Fruit fly (Drosophila melanogaster) whole organism, embryonic: ENCODE results near the gene hd.

Experiments
- Atf3 ChIP-seq: fragments of 200-800 bp; sonication (Bioruptor generic); optimal IDR thresholded peaks from 3 replicates; lab custom pipeline; 2016; ENCODE audit warnings: missing biosample characterization, missing genetic modification characterization
- B-H1 ChIP-seq: fragments of 200-800 bp; sonication (Bioruptor generic); IDR thresholded peaks from 3 replicates; pipeline ENCODE4 v1.3.6; 2022; ENCODE audit warnings: missing biosample characterization, missing genetic modification characterization
- BEAF-32 ChIP-seq: fragments of 200-800 bp; sonication (Bioruptor generic); optimal IDR thresholded peaks from 3 replicates; lab custom pipeline; 2017; ENCODE audit warnings: missing biosample characterization, missing genetic modification characterization, mild to moderate bottlenecking, moderate library complexity, missing genetic modification reagents
- Bteb2 ChIP-seq: fragments of 200-800 bp; sonication (Bioruptor generic); optimal IDR thresholded peaks from 2 replicates; lab custom pipeline; 2016; ENCODE audit warnings: missing biosample characterization, missing genetic modification characterization
- CG10321 ChIP-seq: fragments of 200-800 bp; sonication (Bioruptor generic); IDR thresholded peaks from 2 replicates; pipeline ENCODE4 v1.3.6; 2022; ENCODE audit warnings: missing biosample characterization, missing genetic modification characterization
- CG10565 ChIP-seq: fragments of 200-800 bp; sonication (Bioruptor generic); optimal IDR thresholded peaks from 3 replicates; lab custom pipeline; 2016; ENCODE audit warnings: missing biosample characterization, mild to moderate bottlenecking, missing genetic modification characterization
- CG11723 ChIP-seq: fragments of 200-800 bp; sonication (Bioruptor generic); optimal IDR thresholded peaks from 2 replicates; lab custom pipeline; 2017; ENCODE audit warnings: missing biosample characterization, mild to moderate bottlenecking, missing genetic modification characterization
- CG12071 ChIP-seq: fragments of 200-800 bp; sonication (Bioruptor generic); optimal IDR thresholded peaks from 3 replicates; lab custom pipeline; 2018; ENCODE audit warnings: missing biosample characterization, mild to moderate bottlenecking, missing genetic modification characterization
- CG12236 ChIP-seq: fragments of 200-800 bp; sonication (Bioruptor generic); optimal IDR thresholded peaks from 2 replicates; lab custom pipeline; 2016; ENCODE audit warnings: missing biosample characterization, missing genetic modification characterization
- CG1603 ChIP-seq: fragments of 200-800 bp; sonication (Bioruptor generic); optimal IDR thresholded peaks from 2 replicates; lab custom pipeline; 2019; ENCODE audit warnings: missing biosample characterization, mild to moderate bottlenecking, missing genetic modification characterization, moderate library complexity
- CG17912 ChIP-seq: fragments of 200-800 bp; sonication (Bioruptor generic); optimal IDR thresholded peaks from 2 replicates; lab custom pipeline; 2018; ENCODE audit warnings: missing biosample characterization, mild to moderate bottlenecking, missing genetic modification characterization
- CG18599 ChIP-seq: fragments of 200-800 bp; sonication (Bioruptor generic); optimal IDR thresholded peaks from 3 replicates; lab custom pipeline; 2017; ENCODE audit warnings: missing biosample characterization, missing genetic modification characterization, mild to moderate bottlenecking, moderate library complexity, missing genetic modification reagents
- CG18764 ChIP-seq: fragments of 200-800 bp; sonication (Bioruptor generic); optimal IDR thresholded peaks from 3 replicates; lab custom pipeline; 2016; ENCODE audit warnings: missing biosample characterization, missing genetic modification characterization
- CG2712 ChIP-seq: fragments of 200-800 bp; optimal IDR thresholded peaks from 3 replicates; lab custom pipeline; 2019; ENCODE audit warnings: missing biosample characterization, mild to moderate bottlenecking, missing genetic modification characterization, moderate library complexity
- CG31441 ChIP-seq: fragments of 200-800 bp; sonication (Bioruptor generic); IDR thresholded peaks from 2 replicates; pipeline ENCODE4 v1.3.6; 2022; ENCODE audit warnings: missing biosample characterization, missing genetic modification characterization
- CG3281 ChIP-seq: fragments of 200-800 bp; sonication (Bioruptor generic); optimal IDR thresholded peaks from 3 replicates; lab custom pipeline; 2017; ENCODE audit warnings: missing biosample characterization, mild to moderate bottlenecking, missing genetic modification characterization
- CG3847 ChIP-seq: fragments of 200-800 bp; sonication (Bioruptor generic); IDR thresholded peaks from 2 replicates; pipeline ENCODE4 v1.3.6; 2022; ENCODE audit warnings: missing biosample characterization, missing genetic modification characterization
- CG4360 ChIP-seq: fragments of 200-800 bp; sonication (Bioruptor generic); IDR thresholded peaks from 2 replicates; pipeline ENCODE4 v1.3.6; 2022; ENCODE audit warnings: missing biosample characterization, missing genetic modification characterization
- CG4617 ChIP-seq: fragments of 200-800 bp; sonication (Bioruptor generic); optimal IDR thresholded peaks from 3 replicates; lab custom pipeline; 2016; ENCODE audit warnings: missing biosample characterization, missing genetic modification characterization, borderline replicate concordance
- CG6689 ChIP-seq: fragments of 200-800 bp; sonication (Bioruptor generic); IDR thresholded peaks from 2 replicates; pipeline ENCODE4 v1.3.6; 2022; ENCODE audit warnings: missing biosample characterization, missing genetic modification characterization
- CG6854 ChIP-seq: fragments of 200-800 bp; sonication (Bioruptor generic); optimal IDR thresholded peaks from 3 replicates; lab custom pipeline; 2017; ENCODE audit warnings: missing biosample characterization, mild to moderate bottlenecking, missing genetic modification characterization
- CG7987 ChIP-seq: fragments of 200-800 bp; sonication (Bioruptor generic); optimal IDR thresholded peaks from 2 replicates; lab custom pipeline; 2018; ENCODE audit warnings: missing biosample characterization, mild to moderate bottlenecking, missing genetic modification characterization, moderate library complexity
- CG9437 ChIP-seq: fragments of 200-800 bp; sonication (Bioruptor generic); optimal IDR thresholded peaks from 2 replicates; lab custom pipeline; 2018; ENCODE audit warnings: missing biosample characterization, mild to moderate bottlenecking, missing genetic modification characterization
- CG9797 ChIP-seq: fragments of 200-800 bp; sonication (Bioruptor generic); optimal IDR thresholded peaks from 3 replicates; lab custom pipeline; 2018; ENCODE audit warnings: missing biosample characterization, mild to moderate bottlenecking, missing genetic modification characterization
- Chrac-16 ChIP-seq: fragments of 200-800 bp; sonication (Bioruptor generic); optimal IDR thresholded peaks from 3 replicates; lab custom pipeline; 2016; ENCODE audit warnings: missing biosample characterization, missing genetic modification characterization
- CrebB ChIP-seq: fragments of 200-800 bp; sonication (Bioruptor generic); optimal IDR thresholded peaks from 3 replicates; lab custom pipeline; 2018; ENCODE audit warnings: missing biosample characterization, mild to moderate bottlenecking, missing genetic modification characterization
- Dp ChIP-seq: fragments of 200-800 bp; sonication (Bioruptor generic); optimal IDR thresholded peaks from 2 replicates; lab custom pipeline; 2018; ENCODE audit warnings: missing biosample characterization, mild to moderate bottlenecking, missing genetic modification characterization, moderate library complexity
- GATAe ChIP-seq: fragments of 200-800 bp; sonication (Bioruptor generic); conservative IDR thresholded peaks from 2 replicates; pipeline ENCODE4 v1.3.6; 2022; ENCODE audit warnings: missing biosample characterization, missing genetic modification characterization
- Gsc ChIP-seq: fragments of 200-800 bp; sonication (Bioruptor generic); IDR thresholded peaks from 2 replicates; pipeline ENCODE4 v1.3.6; 2022; ENCODE audit warnings: missing biosample characterization, missing genetic modification characterization
- HLHmδ ChIP-seq: fragments of 200-800 bp; sonication (Bioruptor generic); optimal IDR thresholded peaks from 2 replicates; lab custom pipeline; 2018; ENCODE audit warnings: missing biosample characterization, mild to moderate bottlenecking, missing genetic modification characterization, moderate library complexity
- Hmr ChIP-seq: fragments of 200-800 bp; sonication (Bioruptor generic); optimal IDR thresholded peaks from 3 replicates; lab custom pipeline; 2017; ENCODE audit warnings: mild to moderate bottlenecking, missing biosample characterization, missing genetic modification reagents, missing genetic modification characterization
- Hr51 ChIP-seq, 2 experiments: fragments of 200-800 bp; sonication (Bioruptor generic); optimal IDR thresholded peaks; 2 replicates in 1 of 2; 3 replicates in 1 of 2; lab custom pipeline; 2016 to 2018; ENCODE audit warnings: missing biosample characterization in 2 of 2, missing genetic modification characterization in 2 of 2, mild to moderate bottlenecking in 1 of 2, moderate library complexity in 1 of 2
- Lhr ChIP-seq: fragments of 200-800 bp; sonication (Bioruptor generic); optimal IDR thresholded peaks from 3 replicates; lab custom pipeline; 2017; ENCODE audit warnings: mild to moderate bottlenecking, missing biosample characterization, missing genetic modification reagents, missing genetic modification characterization
- Lpt ChIP-seq: fragments of >200 bp; optimal IDR thresholded peaks from 2 replicates; lab custom pipeline; 2018; ENCODE audit warnings: missing biosample characterization, missing genetic modification characterization
- Mad ChIP-seq: fragments of 200-800 bp; sonication (Bioruptor generic); optimal IDR thresholded peaks from 2 replicates; lab custom pipeline; 2016; ENCODE audit warnings: missing biosample characterization, missing genetic modification characterization
- Mes4 ChIP-seq: fragments of 200-800 bp; sonication (Bioruptor generic); optimal IDR thresholded peaks from 2 replicates; lab custom pipeline; 2016; ENCODE audit warnings: missing biosample characterization, missing genetic modification characterization
- Nf-YB ChIP-seq: fragments of 200-800 bp; sonication (Bioruptor generic); optimal IDR thresholded peaks from 3 replicates; lab custom pipeline; 2019; ENCODE audit warnings: missing biosample characterization, mild to moderate bottlenecking, missing genetic modification characterization, moderate library complexity
- TFAM ChIP-seq: fragments of 200-800 bp; sonication (Bioruptor generic); optimal IDR thresholded peaks from 2 replicates; lab custom pipeline; 2017; ENCODE audit warnings: missing biosample characterization, missing genetic modification characterization, inconsistent platforms
- ac ChIP-seq: fragments of 200-800 bp; sonication (Bioruptor generic); optimal IDR thresholded peaks from 3 replicates; lab custom pipeline; 2017; ENCODE audit warnings: missing biosample characterization, mild to moderate bottlenecking, missing genetic modification characterization
- chif ChIP-seq, 2 experiments: fragments of 200-800 bp; sonication (Bioruptor generic); optimal IDR thresholded peaks; 3 replicates each; lab custom pipeline; 2016; ENCODE audit warnings: missing biosample characterization in 2 of 2, missing genetic modification characterization in 2 of 2
- chm ChIP-seq: fragments of 200-800 bp; sonication (Bioruptor generic); IDR thresholded peaks from 2 replicates; pipeline ENCODE4 v1.3.6; 2022; ENCODE audit warnings: missing biosample characterization, missing genetic modification characterization
- dati ChIP-seq: fragments of 200-800 bp; sonication (Bioruptor generic); IDR thresholded peaks from 2 replicates; pipeline ENCODE4 v1.3.6; 2022; ENCODE audit warnings: missing biosample characterization, missing genetic modification characterization
- dm ChIP-seq: fragments of 200-800 bp; sonication (Bioruptor generic); optimal IDR thresholded peaks from 3 replicates; lab custom pipeline; 2016; ENCODE audit warnings: missing biosample characterization, missing genetic modification characterization
- emc ChIP-seq: fragments of 200-800 bp; sonication (Bioruptor generic); optimal IDR thresholded peaks from 2 replicates; lab custom pipeline; 2016; ENCODE audit warnings: missing biosample characterization, missing genetic modification characterization
- mld ChIP-seq: fragments of 200-800 bp; sonication (Bioruptor generic); IDR thresholded peaks from 3 replicates; pipeline ENCODE4 v1.3.6; 2022; ENCODE audit warnings: missing biosample characterization, missing genetic modification characterization; ENCODE audit not compliant: partially characterized antibody
- pb ChIP-seq: fragments of 200-800 bp; sonication (Bioruptor generic); optimal IDR thresholded peaks from 3 replicates; lab custom pipeline; 2016; ENCODE audit warnings: missing biosample characterization, missing genetic modification characterization
- pnt ChIP-seq: fragments of 200-800 bp; sonication (Bioruptor generic); optimal IDR thresholded peaks from 3 replicates; lab custom pipeline; 2016; ENCODE audit warnings: missing biosample characterization, missing genetic modification characterization
- sna ChIP-seq: fragments of 200-800 bp; sonication (Bioruptor generic); IDR thresholded peaks from 2 replicates; pipeline ENCODE4 v1.3.6; 2022; ENCODE audit warnings: missing biosample characterization, missing genetic modification characterization; ENCODE audit not compliant: partially characterized antibody
- yki ChIP-seq: fragments of >200 bp; optimal IDR thresholded peaks from 3 replicates; lab custom pipeline; 2018
- zen2 ChIP-seq: fragments of 200-800 bp; sonication (Bioruptor generic); IDR thresholded peaks from 3 replicates; pipeline ENCODE4 v1.3.6; 2022; ENCODE audit warnings: missing biosample characterization, missing genetic modification characterization; ENCODE audit not compliant: partially characterized antibody
- zfh1 ChIP-seq: fragments of 200-800 bp; sonication (Bioruptor generic); IDR thresholded peaks from 3 replicates; pipeline ENCODE4 v1.3.6; 2022; ENCODE audit warnings: missing biosample characterization, missing genetic modification characterization

The hd gene

DNA sequence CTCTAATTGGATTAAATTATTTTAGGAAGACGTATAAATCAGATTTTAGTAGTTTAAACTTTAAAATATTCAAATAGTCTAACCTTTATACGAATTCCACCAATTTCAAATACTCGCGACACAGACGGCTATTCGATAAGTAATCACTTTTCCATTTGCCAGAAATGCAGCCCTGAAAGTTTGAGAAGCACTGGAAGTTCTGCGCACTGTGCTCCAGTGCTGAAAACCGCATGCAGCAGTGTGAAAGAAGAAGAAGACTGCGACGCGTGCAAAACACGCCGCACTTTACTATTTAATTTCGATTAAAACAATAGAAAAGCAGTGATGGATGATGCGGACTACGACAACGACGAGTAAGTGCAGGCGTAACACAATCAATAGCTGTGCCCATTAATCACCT lies 3.2 kb downstream of the hd start, which contains the start of gene Polr2F (continued):
- TF ChIP-seq CG2712 (tag; lab: Kevin White, UChicago), result peak; percentile 73
- TF ChIP-seq Chrac-16, result peak; percentile 87
- TF ChIP-seq CG11723 (GFP tag; lab: Kevin White, UChicago), result peak; percentile 70
- TF ChIP-seq BEAF-32, result peak; percentile 63
- peak; percentile 99 for TF ChIP-seq dm (GFP tag; lab: Kevin White, UChicago)
- peak; percentile 92 for TF ChIP-seq CG17912 (GFP tag; lab: Kevin White, UChicago)
- TF ChIP-seq Hmr (GFP tag; lab: Kevin White, UChicago), result peak; percentile 86
- TF ChIP-seq CG3281, result peak; percentile 69
- TF ChIP-seq zfh1, result peak; percentile 81
- peak; percentile 60 for TF ChIP-seq CG31441 (GFP tag; lab: Robert Waterston, UW)
- TF ChIP-seq zen2, result no peak
- TF ChIP-seq HLHmδ, result peak; percentile 8
- TF ChIP-seq Lhr (GFP tag; lab: Kevin White, UChicago), result peak; percentile 84
- peak; percentile 42 for TF ChIP-seq CG12236 (GFP tag; lab: Kevin White, UChicago)
- TF ChIP-seq CG4617 (GFP tag; lab: Kevin White, UChicago), result peak; percentile 98
- peak; percentile 82 for TF ChIP-seq CG7987 (GFP tag; lab: Kevin White, UChicago)
- TF ChIP-seq B-H1 (GFP tag; lab: Robert Waterston, UW), result 0 out of 3 replicates have a peak, but pooled peaks have one; percentile 16
- 0 out of 2 replicates have a peak, but pooled peaks have one; percentile 38 for TF ChIP-seq CG6689 (GFP tag; lab: Robert Waterston, UW)
- TF ChIP-seq TFAM, result no peak
- TF ChIP-seq chm, result peak; percentile 69
- TF ChIP-seq CG18599 (GFP tag; lab: Kevin White, UChicago), result peak; percentile 82
- TF ChIP-seq GATAe (GFP tag; lab: Robert Waterston, UW), result peak; percentile 34; the same call in 1 of the 2 replicates
- TF ChIP-seq CG10321 (GFP tag; lab: Robert Waterston, UW), result peak; percentile 43; the same call in 1 of the 2 replicates
- peak; percentile 7; the same call in 1 of the 2 replicates for TF ChIP-seq dati (GFP tag; lab: Robert Waterston, UW)
- peak; percentile 45 to 94 for TF ChIP-seq Hr51 (GFP tag; optimal IDR thresholded peaks at IDR 0.05; lab: Kevin White, UChicago)
- no peak for TF ChIP-seq sna (GFP tag; lab: Robert Waterston, UW)
- TF ChIP-seq CG12071 (GFP tag; lab: Kevin White, UChicago), result peak; percentile 54
- peak; percentile 90 for TF ChIP-seq CG1603 (tag; lab: Kevin White, UChicago)
- TF ChIP-seq CG4360, result no peak
- TF ChIP-seq CG3847, result peak; percentile 94
- TF ChIP-seq pb (GFP tag; lab: Kevin White, UChicago), result peak; percentile 86
- TF ChIP-seq Dp, result peak; percentile 95
- TF ChIP-seq CG9797 (GFP tag; lab: Kevin White, UChicago), result peak; percentile 49
- peak; percentile 94 for TF ChIP-seq Mad (GFP tag; lab: Kevin White, UChicago)
- TF ChIP-seq ac (GFP tag; lab: Kevin White, UChicago), result no peak
- TF ChIP-seq emc (GFP tag; lab: Kevin White, UChicago), result peak; percentile 81
- no peak for TF ChIP-seq mld (GFP tag; lab: Robert Waterston, UW)
- TF ChIP-seq Bteb2 (GFP tag; lab: Kevin White, UChicago), result peak; percentile 82
- TF ChIP-seq Mes4 (GFP tag; lab: Kevin White, UChicago), result peak; percentile 55
- TF ChIP-seq Gsc (GFP tag; lab: Robert Waterston, UW), result no peak
- peak; percentile 80 for TF ChIP-seq CG18764 (GFP tag; lab: Kevin White, UChicago)
- no peak for TF ChIP-seq Lpt (GFP tag; lab: Kevin White, UChicago)
- TF ChIP-seq Atf3 (GFP tag; lab: Kevin White, UChicago), result peak; percentile 76
- peak; percentile 68 for TF ChIP-seq CG6854
- TF ChIP-seq Nf-YB (GFP tag; lab: Kevin White, UChicago), result no peak
- peak; percentile 89 for TF ChIP-seq pnt (GFP tag; lab: Kevin White, UChicago)
- TF ChIP-seq CG10565 (GFP tag; lab: Kevin White, UChicago), result no peak
- TF ChIP-seq CG9437 (GFP tag; lab: Kevin White, UChicago), result peak; percentile 21
- TF ChIP-seq yki, result no peak
- peak; percentile 82 to 90 for TF ChIP-seq chif (GFP tag; optimal IDR thresholded peaks at IDR 0.05; lab: Kevin White, UChicago)
- peak; percentile 69 for TF ChIP-seq CrebB (tag; lab: Kevin White, UChicago)
